Worm (Caenorhabditis elegans): ENCODE results near the gene clec-125.

The clec-125 gene

ce11 chrII:3554673-3555072, 38.9 kb downstream of the clec-125 start:
- TF ChIP-seq elt-3 (tag; optimal IDR thresholded peaks at IDR 0.05) (no peak), tbx-8 (GFP tag; optimal IDR thresholded peaks at IDR 0.05) (no peak), unc-120 (tag; optimal IDR thresholded peaks at IDR 0.05; ENCODE audit: poor library complexity, severe bottlenecking) (no peak), sptf-1 (tag; optimal IDR thresholded peaks at IDR 0.05) (no peak), ceh-83 (GFP tag; optimal IDR thresholded peaks at IDR 0.05) (no peak), nhr-28 (tag; optimal IDR thresholded peaks at IDR 0.05) (no peak), lin-13 (tag; optimal IDR thresholded peaks at IDR 0.05) (no peak), cnd-1 (tag; optimal IDR thresholded peaks at IDR 0.05) (no peak), ham-2 (GFP tag; optimal IDR thresholded peaks at IDR 0.05) (no peak), zip-8 (tag; optimal IDR thresholded peaks at IDR 0.05) (no peak), ceh-39 (tag; optimal IDR thresholded peaks at IDR 0.05) (no peak), ztf-11 (tag; optimal IDR thresholded peaks at IDR 0.05) (no peak), nhr-2 (tag; optimal IDR thresholded peaks at IDR 0.05) (no peak), nhr-12 (tag; optimal IDR thresholded peaks at IDR 0.05) (no peak), lin-32 (GFP tag; optimal IDR thresholded peaks at IDR 0.05) (no peak), bed-3 (GFP tag; optimal IDR thresholded peaks at IDR 0.05) (no peak), elt-1 (tag; optimal IDR thresholded peaks at IDR 0.05; ENCODE audit: borderline replicate concordance, insufficient read depth) (no peak), nhr-237 (tag; optimal IDR thresholded peaks at IDR 0.05) (no peak), ces-1 (GFP tag; optimal IDR thresholded peaks at IDR 0.05) (no peak), M03D4.4 (tag; optimal IDR thresholded peaks at IDR 0.05) (no peak)

DNA sequence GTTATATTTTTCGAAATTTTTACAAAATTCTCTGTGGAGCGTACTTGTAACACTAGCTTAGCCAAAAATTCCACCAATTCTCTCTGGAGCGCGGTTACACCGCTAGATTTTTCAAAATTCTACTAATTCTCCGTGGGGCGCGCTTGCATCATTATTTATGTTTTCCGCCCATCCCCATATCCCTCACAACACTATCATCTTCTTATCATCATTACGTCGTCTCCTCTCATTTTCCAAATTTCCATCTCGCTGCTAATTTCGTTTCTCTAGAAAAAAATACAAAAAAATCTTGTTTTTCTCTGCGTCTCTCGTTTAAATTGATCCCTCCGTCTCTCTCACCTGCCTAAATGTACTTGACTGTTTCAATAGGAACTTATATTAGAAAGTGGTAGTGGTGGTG, 39.5 kb downstream of the clec-125 start:
- TF ChIP-seq elt-1 (tag; optimal IDR thresholded peaks at IDR 0.05; ENCODE audit: borderline replicate concordance, insufficient read depth) (no peak), ztf-11 (tag; optimal IDR thresholded peaks at IDR 0.05) (no peak), sem-2 (GFP tag; optimal IDR thresholded peaks at IDR 0.05) (no peak), lsy-2 (tag; optimal IDR thresholded peaks at IDR 0.05) (no peak), pha-4 (tag; optimal IDR thresholded peaks at IDR 0.05) (no peak), ceh-39 (tag; optimal IDR thresholded peaks at IDR 0.05) (no peak), hlh-1 (tag; optimal IDR thresholded peaks at IDR 0.05) (no peak)

- TF ChIP-seq drap-1 (GFP tag; optimal IDR thresholded peaks at IDR 0.05) = no peak
These were observed 40.8 kb downstream of the clec-125 start for ce11 chrII:3556584-3556983.

- TF ChIP-seq unc-120 (tag; optimal IDR thresholded peaks at IDR 0.05; ENCODE audit: poor library complexity, severe bottlenecking) (no peak), unc-62 (GFP tag; optimal IDR thresholded peaks at IDR 0.05) (no peak), ces-1 (GFP tag; optimal IDR thresholded peaks at IDR 0.05) (no peak), ceh-39 (tag; optimal IDR thresholded peaks at IDR 0.05) (no peak), ceh-43 (GFP tag; optimal IDR thresholded peaks at IDR 0.05) (no peak), ham-2 (GFP tag; optimal IDR thresholded peaks at IDR 0.05) (no peak), mep-1 (tag; optimal IDR thresholded peaks at IDR 0.05) (no peak), nhr-76 (tag; optimal IDR thresholded peaks at IDR 0.05) (no peak)
These were observed 41.6 kb downstream of the clec-125 start, which contains the start of gene lgc-45 for ce11 chrII:3557417-3557816. Gene lgc-45, plus strand, starts transcription at chrII:3557472.

ce11 chrII:3560592-3560991, 44.8 kb downstream of the clec-125 start, which contains the start of gene W10G11.1:
Gene W10G11.1, minus strand, starts transcription at chrII:3560692.
- no peak for TF ChIP-seq pha-4 (tag; optimal IDR thresholded peaks at IDR 0.05)
- no peak for TF ChIP-seq mab-5 (tag; optimal IDR thresholded peaks at IDR 0.05)
- no peak for TF ChIP-seq unc-62 (GFP tag; optimal IDR thresholded peaks at IDR 0.05)
- no peak for TF ChIP-seq elt-1 (tag; optimal IDR thresholded peaks at IDR 0.05; ENCODE audit: borderline replicate concordance, insufficient read depth)
- TF ChIP-seq tbx-8 (GFP tag; optimal IDR thresholded peaks at IDR 0.05) = no peak
- TF ChIP-seq nhr-76 (tag; optimal IDR thresholded peaks at IDR 0.05) = no peak
- no peak for TF ChIP-seq nhr-12 (tag; optimal IDR thresholded peaks at IDR 0.05)
- TF ChIP-seq cnd-1 (tag; optimal IDR thresholded peaks at IDR 0.05) = no peak
- no peak for TF ChIP-seq hlh-1 (tag; optimal IDR thresholded peaks at IDR 0.05)
- TF ChIP-seq nhr-2 (tag; optimal IDR thresholded peaks at IDR 0.05) = no peak
- no peak for TF ChIP-seq bed-3 (GFP tag; optimal IDR thresholded peaks at IDR 0.05)
- TF ChIP-seq nhr-28 (tag; optimal IDR thresholded peaks at IDR 0.05) = no peak
- no peak for TF ChIP-seq lin-32 (GFP tag; optimal IDR thresholded peaks at IDR 0.05)

ce11 chrII:3561561-3561960, 45.8 kb downstream of the clec-125 start, which contains the start of gene W10G11.2:
Gene W10G11.2, minus strand, starts transcription at chrII:3561661.
- no peak for TF ChIP-seq unc-120 (tag; optimal IDR thresholded peaks at IDR 0.05; ENCODE audit: poor library complexity, severe bottlenecking)
- no peak for TF ChIP-seq ztf-11 (tag; optimal IDR thresholded peaks at IDR 0.05)
- TF ChIP-seq ceh-83 (GFP tag; optimal IDR thresholded peaks at IDR 0.05) = no peak
- no peak for TF ChIP-seq drap-1 (GFP tag; optimal IDR thresholded peaks at IDR 0.05)
- no peak for TF ChIP-seq flh-1 (GFP tag; optimal IDR thresholded peaks at IDR 0.05)
- TF ChIP-seq nhr-76 (tag; optimal IDR thresholded peaks at IDR 0.05) = no peak
- TF ChIP-seq pha-4 (tag; optimal IDR thresholded peaks at IDR 0.05) = no peak
- no peak for TF ChIP-seq unc-39 (tag; optimal IDR thresholded peaks at IDR 0.05)
- no peak for TF ChIP-seq M03D4.4 (tag; optimal IDR thresholded peaks at IDR 0.05)
- no peak for TF ChIP-seq bed-3 (GFP tag; optimal IDR thresholded peaks at IDR 0.05)
- TF ChIP-seq nhr-28 (tag; optimal IDR thresholded peaks at IDR 0.05) = no peak
- TF ChIP-seq elt-3 (tag; optimal IDR thresholded peaks at IDR 0.05) = no peak
- TF ChIP-seq sptf-1 (tag; optimal IDR thresholded peaks at IDR 0.05) = no peak
- TF ChIP-seq mls-2 (tag; optimal IDR thresholded peaks at IDR 0.05) = no peak
- TF ChIP-seq sem-2 (GFP tag; optimal IDR thresholded peaks at IDR 0.05) = no peak
- no peak for TF ChIP-seq hlh-1 (tag; optimal IDR thresholded peaks at IDR 0.05)
- TF ChIP-seq ham-2 (GFP tag; optimal IDR thresholded peaks at IDR 0.05) = no peak

Data from whole organism, mixed stage, embryonic.